Fruit fly (Drosophila melanogaster): Measurements from ENCODE around the gene rpk.

Gene rpk

DNA sequence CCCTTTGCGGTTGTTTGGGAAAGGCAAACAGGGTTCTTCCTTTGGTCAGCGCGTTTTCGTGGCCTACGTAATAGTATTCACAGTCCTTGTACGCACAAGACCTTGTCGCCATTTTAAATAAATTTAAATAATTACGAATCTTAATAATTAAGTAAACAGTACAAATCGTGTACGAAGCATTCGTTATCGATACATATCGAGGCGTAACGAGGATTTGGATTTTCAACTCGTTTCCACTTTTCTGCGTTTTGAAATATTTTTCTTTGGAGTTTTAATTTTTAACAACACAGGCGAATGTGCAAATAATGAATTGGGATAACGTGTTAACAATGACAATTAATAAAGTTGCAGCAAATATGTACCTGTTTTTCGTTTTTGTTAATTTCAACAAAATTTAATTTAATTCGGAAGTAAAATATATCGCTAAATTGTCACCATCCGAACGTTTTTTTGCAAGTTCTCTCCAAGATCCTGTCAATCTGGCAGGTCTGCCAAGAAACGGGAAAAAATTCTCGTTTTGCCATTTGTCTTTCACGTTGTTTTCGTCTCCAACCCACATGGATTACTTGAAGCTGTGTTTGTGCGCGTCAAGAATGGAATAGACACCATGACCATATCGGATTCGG lies at the start of gene rpk, which contains the start of gene Dlip2:
Gene rpk, plus strand, starts transcription at position 525 of the 626 bp plus-strand sequence.
Gene Dlip2, minus strand, starts transcription at position 199 of the 626 bp plus-strand sequence.
- no peak for TF ChIP-seq foxo (GFP tag; optimal IDR thresholded peaks at IDR 0.05)
- TF ChIP-seq Jra (GFP tag; optimal IDR thresholded peaks at IDR 0.05) = peak; percentile 1
- TF ChIP-seq woc (GFP tag; optimal IDR thresholded peaks at IDR 0.05) = peak; percentile 24

dm6 chr3R:4599624-4600023 lies 46.2 kb upstream of the rpk start:
- no peak for TF ChIP-seq brk (GFP tag; optimal IDR thresholded peaks at IDR 0.05)
- no peak for TF ChIP-seq rgr (GFP tag; optimal IDR thresholded peaks at IDR 0.05)
- no peak for TF ChIP-seq sv (GFP tag; optimal IDR thresholded peaks at IDR 0.05)
- TF ChIP-seq Dfd (GFP tag; optimal IDR thresholded peaks at IDR 0.05) = no peak
- TF ChIP-seq Sp1 (GFP tag; optimal IDR thresholded peaks at IDR 0.05) = no peak

dm6 chr3R:4601887-4602531 lies 43.8 kb upstream of the rpk start:
- TF ChIP-seq dsf (GFP tag; optimal IDR thresholded peaks at IDR 0.05; ENCODE audit: borderline replicate concordance) (no peak), GATAd (GFP tag; optimal IDR thresholded peaks at IDR 0.05) (no peak), jim (GFP tag; optimal IDR thresholded peaks at IDR 0.05) (no peak), Dif (GFP tag; optimal IDR thresholded peaks at IDR 0.05; ENCODE audit: partially characterized antibody) (no peak), Abd-B (GFP tag; optimal IDR thresholded peaks at IDR 0.05) (no peak), Hnf4 (GFP tag; optimal IDR thresholded peaks at IDR 0.05) (no peak), h (GFP tag; optimal IDR thresholded peaks at IDR 0.05) (no peak), foxo (GFP tag; optimal IDR thresholded peaks at IDR 0.05) (no peak), CrebA (GFP tag; optimal IDR thresholded peaks at IDR 0.05; ENCODE audit: borderline replicate concordance) (no peak), usp (GFP tag; optimal IDR thresholded peaks at IDR 0.05) (no peak), woc (GFP tag; optimal IDR thresholded peaks at IDR 0.05) (no peak), HLH106 (tag; optimal IDR thresholded peaks at IDR 0.05) (no peak), Jra (GFP tag; optimal IDR thresholded peaks at IDR 0.05) (no peak), Dfd (GFP tag; optimal IDR thresholded peaks at IDR 0.05) (no peak), sv (GFP tag; optimal IDR thresholded peaks at IDR 0.05) (no peak), fru (GFP tag; optimal IDR thresholded peaks at IDR 0.05) (no peak), tai (GFP tag; optimal IDR thresholded peaks at IDR 0.05) (no peak), Myc (optimal IDR thresholded peaks at IDR 0.05) (no peak)

- TF ChIP-seq psq (GFP tag; optimal IDR thresholded peaks at IDR 0.05) = no peak
- TF ChIP-seq sv (GFP tag; optimal IDR thresholded peaks at IDR 0.05) = no peak
- no peak for TF ChIP-seq jim (GFP tag; optimal IDR thresholded peaks at IDR 0.05)
Observed at dm6 chr3R:4612570-4612969, 33.2 kb upstream of the rpk start, which contains the start of gene 5-HT2A. Gene 5-HT2A (plus strand): TSS chr3R:4612870.

- TF ChIP-seq h (GFP tag; optimal IDR thresholded peaks at IDR 0.05) (no peak), CG9705 (GFP tag; optimal IDR thresholded peaks at IDR 0.05) (no peak), ey (GFP tag; optimal IDR thresholded peaks at IDR 0.05) (no peak), sv (GFP tag; optimal IDR thresholded peaks at IDR 0.05) (no peak), lola (GFP tag; optimal IDR thresholded peaks at IDR 0.05) (no peak), dsf (GFP tag; optimal IDR thresholded peaks at IDR 0.05; ENCODE audit: borderline replicate concordance) (no peak), tai (GFP tag; optimal IDR thresholded peaks at IDR 0.05) (no peak), OdsH (GFP tag; optimal IDR thresholded peaks at IDR 0.05) (no peak), Jra (GFP tag; optimal IDR thresholded peaks at IDR 0.05) (no peak), Dfd (GFP tag; optimal IDR thresholded peaks at IDR 0.05) (no peak), woc (GFP tag; optimal IDR thresholded peaks at IDR 0.05) (no peak), Mio (GFP tag; optimal IDR thresholded peaks at IDR 0.05) (no peak), Rel (GFP tag; optimal IDR thresholded peaks at IDR 0.05) (no peak), Rel (tag; optimal IDR thresholded peaks at IDR 0.05) (no peak), sage (GFP tag; optimal IDR thresholded peaks at IDR 0.05) (no peak), brk (GFP tag; optimal IDR thresholded peaks at IDR 0.05) (no peak), Dif (GFP tag; optimal IDR thresholded peaks at IDR 0.05; ENCODE audit: partially characterized antibody) (no peak)
Observed at dm6 chr3R:4616130-4616529, 29.7 kb upstream of the rpk start.

Data from whole organism, wandering third instar larva.